Fruit fly (Drosophila melanogaster) whole organism, embryonic: ENCODE results near the gene CG6055.
A peak's percentile ranks its signal among the peaks of the same experiment; 100 is the strongest.

Experiments
- Atf6 ChIP-seq: fragments of 200-800 bp; sonication (Bioruptor generic); IDR thresholded peaks from 2 replicates; pipeline ENCODE4 v1.3.6; 2022; ENCODE audit warnings: missing biosample characterization, missing genetic modification characterization
- Bdp1 ChIP-seq: fragments of 200-800 bp; sonication (Bioruptor generic); optimal IDR thresholded peaks from 3 replicates; lab custom pipeline; 2016; ENCODE audit warnings: missing biosample characterization, missing genetic modification characterization
- CG11695 ChIP-seq: fragments of 200-800 bp; sonication (Bioruptor generic); IDR thresholded peaks from 3 replicates; pipeline ENCODE4 v1.3.6; 2022; ENCODE audit warnings: missing biosample characterization, missing genetic modification characterization
- CG12071 ChIP-seq: fragments of 200-800 bp; sonication (Bioruptor generic); optimal IDR thresholded peaks from 3 replicates; lab custom pipeline; 2018; ENCODE audit warnings: missing biosample characterization, mild to moderate bottlenecking, missing genetic modification characterization
- CG12219 ChIP-seq: fragments of 200-800 bp; sonication (Bioruptor generic); optimal IDR thresholded peaks from 3 replicates; lab custom pipeline; 2018; ENCODE audit warnings: missing biosample characterization, mild to moderate bottlenecking, missing genetic modification characterization
- CG12391 ChIP-seq: fragments of 200-800 bp; sonication (Bioruptor generic); optimal IDR thresholded peaks from 3 replicates; lab custom pipeline; 2018; ENCODE audit warnings: missing biosample characterization, mild to moderate bottlenecking, missing genetic modification characterization, moderate library complexity
- CG13123 ChIP-seq: fragments of 200-800 bp; sonication (Bioruptor generic); optimal IDR thresholded peaks from 2 replicates; lab custom pipeline; 2016; ENCODE audit warnings: missing biosample characterization, missing genetic modification characterization
- CG15269 ChIP-seq: fragments of 200-800 bp; sonication (Bioruptor generic); optimal IDR thresholded peaks from 2 replicates; lab custom pipeline; 2018; ENCODE audit warnings: missing biosample characterization, mild to moderate bottlenecking, missing genetic modification characterization, moderate library complexity
- CG17328 ChIP-seq: fragments of 200-800 bp; sonication (Bioruptor generic); IDR thresholded peaks from 2 replicates; pipeline ENCODE4 v1.3.6; 2022; ENCODE audit warnings: missing biosample characterization, missing genetic modification characterization
- CG17359 ChIP-seq: fragments of 200-800 bp; sonication (Bioruptor generic); optimal IDR thresholded peaks from 3 replicates; lab custom pipeline; 2018; ENCODE audit warnings: missing biosample characterization, mild to moderate bottlenecking, missing genetic modification characterization, moderate library complexity
- CG17568 ChIP-seq: fragments of 200-800 bp; sonication (Bioruptor generic); optimal IDR thresholded peaks from 2 replicates; lab custom pipeline; 2018; ENCODE audit warnings: missing biosample characterization, mild to moderate bottlenecking, missing genetic modification characterization, moderate library complexity
- CG17912 ChIP-seq: fragments of 200-800 bp; sonication (Bioruptor generic); optimal IDR thresholded peaks from 2 replicates; lab custom pipeline; 2018; ENCODE audit warnings: missing biosample characterization, mild to moderate bottlenecking, missing genetic modification characterization
- CG1832 ChIP-seq: fragments of 200-800 bp; sonication (Bioruptor generic); optimal IDR thresholded peaks from 2 replicates; lab custom pipeline; 2017; ENCODE audit warnings: missing biosample characterization, mild to moderate bottlenecking, missing genetic modification characterization, inconsistent platforms
- CG2875 ChIP-seq: fragments of 200-800 bp; sonication (Bioruptor generic); optimal IDR thresholded peaks from 2 replicates; lab custom pipeline; 2017; ENCODE audit warnings: missing biosample characterization, mild to moderate bottlenecking, missing genetic modification characterization, missing genetic modification reagents
- CG3065 ChIP-seq: fragments of 200-800 bp; sonication (Bioruptor generic); optimal IDR thresholded peaks from 2 replicates; lab custom pipeline; 2016; ENCODE audit warnings: missing biosample characterization, missing genetic modification characterization
- CG34376 ChIP-seq: fragments of 200-800 bp; sonication (Bioruptor generic); optimal IDR thresholded peaks from 2 replicates; lab custom pipeline; 2018; ENCODE audit warnings: missing biosample characterization, mild to moderate bottlenecking, missing genetic modification characterization
- CG6254 ChIP-seq: fragments of 200-800 bp; sonication (Bioruptor generic); optimal IDR thresholded peaks from 3 replicates; lab custom pipeline; 2017; ENCODE audit warnings: mild to moderate bottlenecking, missing biosample characterization, missing genetic modification reagents, missing genetic modification characterization
- CG8290 ChIP-seq, 3 experiments: fragments of 200-800 bp; sonication (Bioruptor generic); optimal IDR thresholded peaks; 2 replicates each; lab custom pipeline; 2016 to 2019; ENCODE audit warnings: missing biosample characterization in 3 of 3, missing genetic modification characterization in 3 of 3, mild to moderate bottlenecking in 2 of 3, moderate library complexity in 1 of 3
- CG8388 ChIP-seq: fragments of 200-800 bp; sonication (Bioruptor generic); optimal IDR thresholded peaks from 2 replicates; lab custom pipeline; 2019; ENCODE audit warnings: missing biosample characterization, mild to moderate bottlenecking, missing genetic modification characterization, moderate library complexity
- CrebB ChIP-seq: fragments of 200-800 bp; sonication (Bioruptor generic); optimal IDR thresholded peaks from 3 replicates; lab custom pipeline; 2018; ENCODE audit warnings: missing biosample characterization, mild to moderate bottlenecking, missing genetic modification characterization
- Drgx ChIP-seq: fragments of 200-800 bp; sonication (Bioruptor generic); IDR thresholded peaks from 2 replicates; pipeline ENCODE4 v1.3.6; 2022; ENCODE audit warnings: missing biosample characterization, missing genetic modification characterization
- Fer3 ChIP-seq: fragments of 200-800 bp; sonication (Bioruptor generic); optimal IDR thresholded peaks from 2 replicates; lab custom pipeline; 2018; ENCODE audit warnings: missing biosample characterization, mild to moderate bottlenecking, missing genetic modification characterization, moderate library complexity
- H15 ChIP-seq: fragments of 200-800 bp; sonication (Bioruptor generic); IDR thresholded peaks from 3 replicates; pipeline ENCODE4 v1.3.6; 2022; ENCODE audit warnings: missing biosample characterization, missing genetic modification characterization
- Hmx ChIP-seq: fragments of 200-800 bp; sonication (Bioruptor generic); optimal IDR thresholded peaks from 2 replicates; lab custom pipeline; 2016; ENCODE audit warnings: missing biosample characterization, missing genetic modification characterization
- Med ChIP-seq: fragments of 200-800 bp; sonication (Bioruptor generic); peaks from one replicate; lab custom pipeline; 2016; ENCODE audit warnings: missing biosample characterization, missing genetic modification characterization, mild to moderate bottlenecking, inconsistent platforms, moderate library complexity
- Pdp1 ChIP-seq, 2 experiments: fragments of 200-800 bp; sonication (Bioruptor generic); optimal IDR thresholded peaks; 3 replicates each; lab custom pipeline; 2016; ENCODE audit warnings: missing biosample characterization in 2 of 2, missing genetic modification characterization in 2 of 2, mild to moderate bottlenecking in 1 of 2, moderate library complexity in 1 of 2
- Vsx1 ChIP-seq: fragments of 200-800 bp; sonication (Bioruptor generic); optimal IDR thresholded peaks from 2 replicates; lab custom pipeline; 2017; ENCODE audit warnings: missing biosample characterization, mild to moderate bottlenecking, missing genetic modification characterization, missing genetic modification reagents
- ac ChIP-seq: fragments of 200-800 bp; sonication (Bioruptor generic); optimal IDR thresholded peaks from 3 replicates; lab custom pipeline; 2017; ENCODE audit warnings: missing biosample characterization, mild to moderate bottlenecking, missing genetic modification characterization
- cad ChIP-seq: fragments of >200 bp; optimal IDR thresholded peaks from 2 replicates; lab custom pipeline; 2017; ENCODE audit warnings: missing biosample characterization, missing genetic modification characterization
- hbn ChIP-seq: fragments of 200-800 bp; sonication (Bioruptor generic); IDR thresholded peaks from 2 replicates; pipeline ENCODE4 v1.3.6; 2022; ENCODE audit warnings: missing biosample characterization, missing genetic modification characterization; ENCODE audit not compliant: partially characterized antibody
- insv ChIP-seq, 2 experiments: fragments of 200-800 bp; sonication (Bioruptor generic); optimal IDR thresholded peaks; 3 replicates each; lab custom pipeline; 2016 to 2018; ENCODE audit warnings: missing biosample characterization in 2 of 2, missing genetic modification characterization in 2 of 2
- nau ChIP-seq: fragments of 200-800 bp; sonication (Bioruptor generic); optimal IDR thresholded peaks from 3 replicates; lab custom pipeline; 2017; ENCODE audit warnings: missing biosample characterization, mild to moderate bottlenecking, missing genetic modification characterization, missing genetic modification reagents
- pfk ChIP-seq: fragments of 200-800 bp; sonication (Bioruptor generic); optimal IDR thresholded peaks from 2 replicates; lab custom pipeline; 2018; ENCODE audit warnings: missing biosample characterization, mild to moderate bottlenecking, missing genetic modification characterization, moderate library complexity
- pita ChIP-seq: fragments of 200-800 bp; sonication (Bioruptor generic); optimal IDR thresholded peaks from 2 replicates; lab custom pipeline; 2017; ENCODE audit warnings: missing biosample characterization, mild to moderate bottlenecking, missing genetic modification characterization
- tap ChIP-seq: fragments of 200-800 bp; optimal IDR thresholded peaks from 3 replicates; lab custom pipeline; 2019; ENCODE audit warnings: missing biosample characterization, mild to moderate bottlenecking, missing genetic modification characterization, moderate library complexity
- tll ChIP-seq, 2 experiments: fragments of 200-800 bp in 1 of 2; fragments of >200 bp in 1 of 2; sonication (Bioruptor generic) in 1 of 2; optimal IDR thresholded peaks; 2 replicates each; lab custom pipeline; 2017 to 2019; ENCODE audit warnings: missing biosample characterization in 2 of 2, missing genetic modification characterization in 2 of 2, mild to moderate bottlenecking in 1 of 2, moderate library complexity in 1 of 2
- twi ChIP-seq: fragments of 200-800 bp; optimal IDR thresholded peaks from 2 replicates; lab custom pipeline; 2019; ENCODE audit warnings: missing biosample characterization, mild to moderate bottlenecking, missing genetic modification characterization, moderate library complexity
- zen ChIP-seq: fragments of 200-800 bp; sonication (Bioruptor generic); optimal IDR thresholded peaks from 3 replicates; lab custom pipeline; 2018; ENCODE audit warnings: missing biosample characterization, mild to moderate bottlenecking, missing genetic modification characterization, moderate library complexity

CG6055 gene

dm6 chr2L:7518896-7519295 is 52.6 kb downstream of the CG6055 start (continued):
- TF ChIP-seq Atf6 (GFP tag; lab: Robert Waterston, UW): no peak; the same call in 1 of the 2 replicates
- no peak for TF ChIP-seq CG8290 (GFP tag; optimal IDR thresholded peaks at IDR 0.05; lab: Kevin White, UChicago)
- peak; percentile 26 to 57 for TF ChIP-seq CG8290 (tag; optimal IDR thresholded peaks at IDR 0.05; lab: Kevin White, UChicago)
- TF ChIP-seq CG12071 (GFP tag; lab: Kevin White, UChicago): peak; percentile 36
- no peak for TF ChIP-seq CG13123
- peak; percentile 21 for TF ChIP-seq CG34376 (GFP tag; lab: Kevin White, UChicago)
- TF ChIP-seq Bdp1 (GFP tag; lab: Kevin White, UChicago): no peak
- no peak for TF ChIP-seq ac
- no peak for TF ChIP-seq CG1832 (GFP tag; lab: Kevin White, UChicago)
- TF ChIP-seq pita (GFP tag; lab: Kevin White, UChicago): no peak
- peak; percentile 11 for TF ChIP-seq tap (tag; lab: Kevin White, UChicago)
- peak; percentile 1 for TF ChIP-seq CG2875 (GFP tag; lab: Kevin White, UChicago)
- no peak for TF ChIP-seq Hmx
- TF ChIP-seq CG17912 (GFP tag; lab: Kevin White, UChicago): peak; percentile 33
- 0 out of 3 replicates have a peak, but pooled peaks have one; percentile 6 for TF ChIP-seq CG11695
- TF ChIP-seq Vsx1: peak; percentile 78
- peak; percentile 0 for TF ChIP-seq CG12391 (tag; lab: Kevin White, UChicago)
- TF ChIP-seq CG17328: 0 out of 2 replicates have a peak, but pooled peaks have one; percentile 9
- TF ChIP-seq CG12219 (GFP tag; lab: Kevin White, UChicago): peak; percentile 46
- peak; percentile 12 for TF ChIP-seq pfk
- no peak for TF ChIP-seq hbn (GFP tag; lab: Robert Waterston, UW)
- TF ChIP-seq Fer3 (tag; lab: Kevin White, UChicago): peak; percentile 0
- no peak for TF ChIP-seq CG8388 (GFP tag; lab: Kevin White, UChicago)
- TF ChIP-seq CG15269 (tag; lab: Kevin White, UChicago): peak; percentile 66
- TF ChIP-seq Pdp1 (GFP tag; optimal IDR thresholded peaks at IDR 0.05; lab: Kevin White, UChicago): peak in 1 of 2 experiments; percentile 28
- TF ChIP-seq CG17359 (tag; lab: Kevin White, UChicago): peak; percentile 38
- TF ChIP-seq nau (GFP tag; lab: Kevin White, UChicago): peak; percentile 39
- TF ChIP-seq CG6254 (GFP tag; lab: Kevin White, UChicago): peak; percentile 24

dm6 chr2L:7519580-7520174 is 53.3 kb downstream of the CG6055 start:
- TF ChIP-seq zen (tag; lab: Kevin White, UChicago) (peak; percentile 96), twi (tag; lab: Kevin White, UChicago) (peak; percentile 64), CrebB (no peak), H15 (GFP tag; lab: Robert Waterston, UW) (no peak), tll (GFP tag; optimal IDR thresholded peaks at IDR 0.05; lab: Kevin White, UChicago) (peak in 1 of 2 experiments; percentile 98), CG3065 (GFP tag; lab: Kevin White, UChicago) (peak; percentile 52), insv (GFP tag; optimal IDR thresholded peaks at IDR 0.05; lab: Kevin White, UChicago) (no peak), Med (GFP tag; lab: Kevin White, UChicago) (peak; percentile 11), Drgx (GFP tag; lab: Robert Waterston, UW) (0 out of 2 replicates have a peak, but pooled peaks have one; percentile 9), cad (peak; percentile 59), CG17568 (no peak)
